Worm (Caenorhabditis elegans) whole organism, L4/young adult: Measurements from ENCODE around the gene ZK180.5.

Source experiments
- dao-5 ChIP-seq: sonication (generic microtip); optimal IDR thresholded peaks from 2 replicates; lab custom pipeline; 2016; ENCODE audit warnings: missing genotype, missing genetic modification characterization, moderate library complexity, missing compliant biosample characterization
- him-1 ChIP-seq: sonication (generic microtip); optimal IDR thresholded peaks from 2 replicates; lab custom pipeline; 2016; ENCODE audit warnings: missing genotype, missing genetic modification reagents, missing genetic modification characterization, missing compliant biosample characterization

ce11 chrIV:4482531-4482930 is 34.4 kb downstream of the ZK180.5 start, which contains the start of gene M01H9.4:
- TF ChIP-seq him-1 (tag; lab: Kevin White, UChicago) = no peak
- TF ChIP-seq dao-5 = no peak
